Fruit fly (Drosophila melanogaster) whole organism, prepupa: ENCODE data around the gene CG43902.
A peak's percentile ranks its signal among the peaks of the same experiment; 100 is the strongest.

ENCODE experiments used
- CG10631 ChIP-seq: fragments of 200-800 bp; sonication (Bioruptor generic); optimal IDR thresholded peaks from 2 replicates; lab custom pipeline; 2016; ENCODE audit warnings: missing biosample characterization, missing genetic modification characterization
- CG10669 ChIP-seq: fragments of 200-800 bp; sonication (Bioruptor generic); optimal IDR thresholded peaks from 3 replicates; lab custom pipeline; 2018; ENCODE audit warnings: missing biosample characterization, mild to moderate bottlenecking, missing genetic modification characterization, moderate library complexity
- CG11294 ChIP-seq: fragments of 200-800 bp; sonication (Bioruptor generic); IDR thresholded peaks from 2 replicates; pipeline ENCODE4 v1.3.6; 2022; ENCODE audit warnings: missing biosample characterization, missing genetic modification characterization
- CG11762 ChIP-seq: fragments of 200-800 bp; sonication (Bioruptor generic); optimal IDR thresholded peaks from 3 replicates; lab custom pipeline; 2016; ENCODE audit warnings: missing biosample characterization, missing genetic modification characterization; ENCODE audit not compliant: insufficient read depth
- CG15336 ChIP-seq: fragments of 200-800 bp; sonication (Bioruptor generic); IDR thresholded peaks from 2 replicates; pipeline ENCODE4 v1.3.6; 2022; ENCODE audit warnings: missing biosample characterization, missing genetic modification characterization
- CG3032 ChIP-seq: fragments of 200-800 bp; optimal IDR thresholded peaks from 2 replicates; lab custom pipeline; 2019; ENCODE audit warnings: missing biosample characterization, mild to moderate bottlenecking, missing genetic modification characterization, moderate library complexity
- CG31627 ChIP-seq: fragments of 200-800 bp; sonication (Bioruptor generic); optimal IDR thresholded peaks from 3 replicates; lab custom pipeline; 2016; ENCODE audit warnings: missing biosample characterization, missing genetic modification characterization
- CG32006 ChIP-seq: fragments of 200-800 bp; sonication (Bioruptor generic); optimal IDR thresholded peaks from 3 replicates; lab custom pipeline; 2017; ENCODE audit warnings: missing biosample characterization, mild to moderate bottlenecking, missing genetic modification characterization
- CG4318 ChIP-seq: fragments of 200-800 bp; sonication (Bioruptor generic); optimal IDR thresholded peaks from 3 replicates; lab custom pipeline; 2017; ENCODE audit warnings: missing biosample characterization, mild to moderate bottlenecking, missing genetic modification characterization
- CG6163 ChIP-seq: fragments of 200-800 bp; sonication (Bioruptor generic); IDR thresholded peaks from 3 replicates; pipeline ENCODE4 v1.3.6; 2022; ENCODE audit warnings: missing biosample characterization, missing genetic modification characterization
- CG6276 ChIP-seq: fragments of 200-800 bp; sonication (Bioruptor generic); optimal IDR thresholded peaks from 2 replicates; lab custom pipeline; 2017; ENCODE audit warnings: missing biosample characterization, mild to moderate bottlenecking, missing genetic modification characterization
- CG6792 ChIP-seq: fragments of 200-800 bp; sonication (Bioruptor generic); optimal IDR thresholded peaks from 3 replicates; lab custom pipeline; 2016; ENCODE audit warnings: missing biosample characterization, missing genetic modification characterization
- CG6808 ChIP-seq: fragments of 200-800 bp; sonication (Bioruptor generic); optimal IDR thresholded peaks from 3 replicates; lab custom pipeline; 2017; ENCODE audit warnings: missing biosample characterization, missing genetic modification characterization, mild to moderate bottlenecking, moderate library complexity, missing genetic modification reagents
- CG6854 ChIP-seq: fragments of 200-800 bp; sonication (Bioruptor generic); optimal IDR thresholded peaks from 2 replicates; lab custom pipeline; 2017; ENCODE audit warnings: missing biosample characterization, mild to moderate bottlenecking, missing genetic modification characterization
- CG8119 ChIP-seq: fragments of 200-800 bp; sonication (Bioruptor generic); IDR thresholded peaks from 3 replicates; pipeline ENCODE4 v1.3.6; 2022; ENCODE audit warnings: missing biosample characterization, missing genetic modification characterization
- CG8319 ChIP-seq: fragments of 200-800 bp; sonication (Bioruptor generic); optimal IDR thresholded peaks from 3 replicates; lab custom pipeline; 2016; ENCODE audit warnings: missing biosample characterization, missing genetic modification characterization
- Eip75B ChIP-seq: fragments of 200-800 bp; sonication (Bioruptor generic); optimal IDR thresholded peaks from 3 replicates; lab custom pipeline; 2016; ENCODE audit warnings: missing biosample characterization, missing genetic modification characterization
- Eip78C ChIP-seq: fragments of 200-800 bp; sonication (Bioruptor generic); peaks from one replicate; lab custom pipeline; 2016; ENCODE audit warnings: missing biosample characterization, missing genetic modification characterization
- Ets21C ChIP-seq: fragments of 200-800 bp; sonication (Bioruptor generic); optimal IDR thresholded peaks from 3 replicates; lab custom pipeline; 2016; ENCODE audit warnings: missing biosample characterization, missing genetic modification characterization
- Ets96B ChIP-seq: fragments of 200-800 bp; optimal IDR thresholded peaks from 2 replicates; lab custom pipeline; 2019; ENCODE audit warnings: missing biosample characterization, mild to moderate bottlenecking, missing genetic modification characterization, moderate library complexity
- Hr38 ChIP-seq: sonication (Bioruptor generic); optimal IDR thresholded peaks from 2 replicates; lab custom pipeline; 2016; ENCODE audit warnings: missing biosample characterization, missing genetic modification characterization
- Hr4 ChIP-seq: fragments of 200-800 bp; sonication (Bioruptor generic); optimal IDR thresholded peaks from 3 replicates; lab custom pipeline; 2016; ENCODE audit warnings: missing biosample characterization, missing genetic modification characterization
- Lpt ChIP-seq: fragments of 200-800 bp; sonication (Bioruptor generic); optimal IDR thresholded peaks from 3 replicates; lab custom pipeline; 2016; ENCODE audit warnings: missing biosample characterization, missing genetic modification characterization
- Met ChIP-seq: fragments of 200-800 bp; sonication (Bioruptor generic); optimal IDR thresholded peaks from 3 replicates; lab custom pipeline; 2016; ENCODE audit warnings: missing biosample characterization, missing genetic modification characterization
- OdsH ChIP-seq: fragments of 200-800 bp; sonication (Bioruptor generic); optimal IDR thresholded peaks from 3 replicates; lab custom pipeline; 2016; ENCODE audit warnings: missing biosample characterization, missing genetic modification characterization
- Sox14 ChIP-seq: fragments of 200-800 bp; sonication (Bioruptor generic); optimal IDR thresholded peaks from 3 replicates; lab custom pipeline; 2016; ENCODE audit warnings: missing biosample characterization, missing genetic modification characterization
- Sox15 ChIP-seq: fragments of 200-800 bp; sonication (Bioruptor generic); optimal IDR thresholded peaks from 3 replicates; lab custom pipeline; 2016; ENCODE audit warnings: missing biosample characterization, missing genetic modification characterization
- achi ChIP-seq: fragments of 200-800 bp; sonication (Bioruptor generic); optimal IDR thresholded peaks from 3 replicates; lab custom pipeline; 2016; ENCODE audit warnings: missing biosample characterization, missing genetic modification characterization
- acj6 ChIP-seq: fragments of 200-800 bp; sonication (Bioruptor generic); optimal IDR thresholded peaks from 3 replicates; lab custom pipeline; 2016; ENCODE audit warnings: missing biosample characterization, missing genetic modification characterization
- cyc ChIP-seq: fragments of 200-800 bp; sonication (Bioruptor generic); optimal IDR thresholded peaks from 3 replicates; lab custom pipeline; 2016; ENCODE audit warnings: missing biosample characterization, missing genetic modification characterization
- dac ChIP-seq: fragments of 200-800 bp; sonication (Bioruptor generic); optimal IDR thresholded peaks from 2 replicates; lab custom pipeline; 2017; ENCODE audit warnings: missing biosample characterization, mild to moderate bottlenecking, missing genetic modification characterization
- dsx ChIP-seq: fragments of 200-800 bp; optimal IDR thresholded peaks from 3 replicates; lab custom pipeline; 2019; ENCODE audit warnings: missing biosample characterization, mild to moderate bottlenecking, missing genetic modification characterization, moderate library complexity; ENCODE audit not compliant: poor library complexity, severe bottlenecking
- esn ChIP-seq: fragments of 200-800 bp; sonication (Bioruptor generic); optimal IDR thresholded peaks from 2 replicates; lab custom pipeline; 2016; ENCODE audit warnings: missing biosample characterization, mild to moderate bottlenecking, missing genetic modification characterization, moderate library complexity
- fd59A ChIP-seq: fragments of 200-800 bp; sonication (Bioruptor generic); optimal IDR thresholded peaks from 2 replicates; lab custom pipeline; 2017; ENCODE audit warnings: missing biosample characterization, mild to moderate bottlenecking, missing genetic modification characterization, missing genetic modification reagents
- fd85E ChIP-seq: fragments of 200-800 bp; sonication (Bioruptor generic); optimal IDR thresholded peaks from 3 replicates; lab custom pipeline; 2016; ENCODE audit warnings: missing biosample characterization, missing genetic modification characterization
- fkh ChIP-seq: fragments of 200-800 bp; sonication (Bioruptor generic); optimal IDR thresholded peaks from 3 replicates; lab custom pipeline; 2017; ENCODE audit warnings: missing biosample characterization, mild to moderate bottlenecking, missing genetic modification characterization, moderate library complexity
- lz ChIP-seq: fragments of 200-800 bp; sonication (Bioruptor generic); optimal IDR thresholded peaks from 3 replicates; lab custom pipeline; 2016; ENCODE audit warnings: missing biosample characterization, missing genetic modification characterization
- net ChIP-seq: fragments of 200-800 bp; sonication (Bioruptor generic); optimal IDR thresholded peaks from 3 replicates; lab custom pipeline; 2016; ENCODE audit warnings: missing biosample characterization, missing genetic modification characterization
- pdm3 ChIP-seq: fragments of 200-800 bp; sonication (Bioruptor generic); optimal IDR thresholded peaks from 3 replicates; lab custom pipeline; 2016; ENCODE audit warnings: missing biosample characterization, missing genetic modification characterization
- spab ChIP-seq: fragments of 200-800 bp; sonication (Bioruptor generic); optimal IDR thresholded peaks from 2 replicates; lab custom pipeline; 2017; ENCODE audit warnings: missing biosample characterization, mild to moderate bottlenecking, missing genetic modification characterization, missing genetic modification reagents
- svp ChIP-seq: fragments of 200-800 bp; sonication (Bioruptor generic); peaks from one replicate; lab custom pipeline; 2016; ENCODE audit warnings: missing biosample characterization, missing genetic modification characterization

The CG43902 gene

DNA sequence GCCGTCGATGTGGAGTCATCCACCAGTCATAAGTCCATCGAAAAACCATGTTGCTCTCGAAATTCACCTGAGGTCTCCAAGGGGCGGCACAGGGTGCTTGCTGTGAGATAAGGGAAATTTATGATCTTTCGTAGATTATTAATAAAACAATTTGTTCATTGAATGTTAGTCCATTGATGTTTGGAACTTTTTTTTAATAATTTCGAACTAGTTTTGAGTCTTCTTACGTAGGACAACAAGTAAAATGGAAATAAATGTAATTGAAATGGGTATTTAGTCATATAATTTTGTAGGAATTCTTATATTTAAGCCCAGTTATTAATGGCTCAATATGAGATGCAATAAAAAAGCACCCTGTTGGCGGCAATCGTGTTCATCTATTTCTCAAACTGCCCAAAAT is 74.3 kb downstream of the CG43902 start (continued):
- TF ChIP-seq CG11762, result no peak
- no peak for TF ChIP-seq CG4318 (GFP tag; lab: Kevin White, UChicago)
- TF ChIP-seq CG3032 (tag; lab: Kevin White, UChicago), result no peak
- no peak for TF ChIP-seq CG6808 (GFP tag; lab: Kevin White, UChicago)
- no peak for TF ChIP-seq Ets21C (GFP tag; lab: Kevin White, UChicago)
- no peak for TF ChIP-seq Hr38
- no peak for TF ChIP-seq CG31627 (GFP tag; lab: Kevin White, UChicago)
- no peak for TF ChIP-seq fkh (GFP tag; lab: Kevin White, UChicago)
- TF ChIP-seq dac, result no peak
- TF ChIP-seq Sox15 (GFP tag; lab: Kevin White, UChicago), result no peak
- TF ChIP-seq Hr4 (GFP tag; lab: Kevin White, UChicago), result no peak
- TF ChIP-seq acj6 (GFP tag; lab: Kevin White, UChicago), result no peak
- no peak for TF ChIP-seq achi (GFP tag; lab: Kevin White, UChicago)
- peak; percentile 70 for TF ChIP-seq CG15336
- peak; percentile 51 for TF ChIP-seq Eip78C (GFP tag; lab: Kevin White, UChicago)
- peak; percentile 58 for TF ChIP-seq svp
- no peak for TF ChIP-seq fd85E (GFP tag; lab: Kevin White, UChicago)
- peak; percentile 3 for TF ChIP-seq net
- TF ChIP-seq cyc (GFP tag; lab: Kevin White, UChicago), result no peak
- no peak for TF ChIP-seq CG6792 (GFP tag; lab: Kevin White, UChicago)
- TF ChIP-seq CG6276 (GFP tag; lab: Kevin White, UChicago), result no peak
- TF ChIP-seq CG6854 (GFP tag; lab: Kevin White, UChicago), result no peak
- TF ChIP-seq CG8319 (GFP tag; lab: Kevin White, UChicago), result no peak
- no peak for TF ChIP-seq Met
- no peak for TF ChIP-seq spab

DNA sequence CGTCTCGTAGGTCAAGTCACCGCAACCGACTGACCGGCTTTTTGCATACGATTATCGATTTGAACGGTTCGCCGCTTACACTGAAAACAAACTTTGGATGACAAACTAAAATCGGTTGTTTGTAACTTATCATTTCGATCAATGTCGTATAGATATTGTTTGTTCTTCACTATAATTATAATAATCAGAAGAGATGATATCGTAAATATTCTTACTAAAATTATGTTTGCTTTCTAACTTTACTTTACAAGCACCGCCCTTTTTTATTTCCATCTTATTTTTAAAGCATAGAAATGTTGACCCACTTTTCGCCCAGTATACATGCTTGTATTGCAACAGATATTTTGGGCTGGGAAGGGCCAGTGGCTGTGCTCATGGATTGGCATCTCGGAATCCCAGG is 74.8 kb downstream of the CG43902 start, which contains the start of gene CG2961:
TSS of gene CG2961 (minus strand) at position 16 of the 400 bp plus-strand sequence.
- TF ChIP-seq dsx (GFP tag; lab: Kevin White, UChicago), result no peak
- no peak for TF ChIP-seq CG10631 (GFP tag; lab: Kevin White, UChicago)
- TF ChIP-seq Hr4 (GFP tag; lab: Kevin White, UChicago), result no peak
- peak; percentile 66 for TF ChIP-seq svp
- no peak for TF ChIP-seq fd85E (GFP tag; lab: Kevin White, UChicago)
- TF ChIP-seq pdm3, result peak; percentile 2
- peak; percentile 21 for TF ChIP-seq Ets96B
- TF ChIP-seq Eip78C (GFP tag; lab: Kevin White, UChicago), result peak; percentile 59
- TF ChIP-seq CG6276 (GFP tag; lab: Kevin White, UChicago), result no peak
- no peak for TF ChIP-seq Lpt (GFP tag; lab: Kevin White, UChicago)
- TF ChIP-seq achi (GFP tag; lab: Kevin White, UChicago), result peak; percentile 4
- TF ChIP-seq CG11294 (GFP tag; lab: Robert Waterston, UW), result no peak
- peak; percentile 14 for TF ChIP-seq CG32006 (GFP tag; lab: Kevin White, UChicago)
- peak; percentile 8 for TF ChIP-seq Sox14 (GFP tag; lab: Kevin White, UChicago)
- TF ChIP-seq esn (GFP tag; lab: Kevin White, UChicago), result no peak
- peak; percentile 21 for TF ChIP-seq OdsH (GFP tag; lab: Kevin White, UChicago)
- 0 out of 2 replicates have a peak, but pooled peaks have one; percentile 25 for TF ChIP-seq CG15336
- no peak for TF ChIP-seq lz
- TF ChIP-seq CG8119 (GFP tag; lab: Robert Waterston, UW), result 0 out of 3 replicates have a peak, but pooled peaks have one; percentile 20
- no peak for TF ChIP-seq fd59A (GFP tag; lab: Kevin White, UChicago)
- TF ChIP-seq CG6163 (GFP tag; lab: Robert Waterston, UW), result no peak
- no peak for TF ChIP-seq Eip75B (GFP tag; lab: Kevin White, UChicago)
- TF ChIP-seq acj6 (GFP tag; lab: Kevin White, UChicago), result peak; percentile 2
- TF ChIP-seq CG10669, result no peak
